Fruit fly (Drosophila melanogaster) Kc167 (cell line): ENCODE results near the gene CG2854.

Source experiments
- Myc ChIP-seq: fragments of >200 bp; optimal IDR thresholded peaks from 2 replicates; lab custom pipeline; 2017; ENCODE audit warnings: missing external identifiers
- insv ChIP-seq: fragments of >200 bp; optimal IDR thresholded peaks from 3 replicates; lab custom pipeline; 2018; ENCODE audit warnings: missing external identifiers

DNA sequence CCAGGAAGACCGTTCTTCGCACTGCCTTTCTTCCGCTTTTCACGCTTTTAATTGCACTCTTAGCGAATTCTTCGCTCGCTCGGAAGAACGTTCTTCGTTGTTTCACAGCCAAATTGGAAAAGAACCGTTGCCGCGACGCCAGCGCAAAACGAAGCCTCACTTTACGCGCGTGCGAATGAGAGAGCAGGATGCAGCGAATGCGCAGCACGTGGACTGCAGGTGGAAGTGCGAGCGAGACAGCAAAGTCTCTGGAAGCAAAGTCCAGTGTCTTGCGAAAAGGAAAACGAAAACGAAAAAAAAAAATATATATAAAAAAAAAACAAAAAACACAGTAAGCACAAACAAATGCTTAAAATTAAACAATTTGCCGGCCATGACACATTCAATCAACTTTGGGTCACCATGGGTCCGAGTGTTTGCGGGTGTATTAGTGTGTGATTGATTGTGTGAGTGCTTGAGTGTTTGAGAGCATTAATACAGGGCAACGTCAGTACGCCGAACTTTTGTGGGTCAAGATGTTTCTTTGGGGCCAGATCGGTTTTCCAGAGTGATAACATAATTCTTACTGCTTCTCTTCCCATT lies 7.7 kb downstream of the CG2854 start, which contains the start of gene Ilp6:
- TF ChIP-seq Myc (lab: Kevin White, UChicago) (no peak), insv (lab: Kevin White, UChicago) (no peak)
